Worm (Caenorhabditis elegans) whole organism, L1 larva: Measurements from ENCODE around the gene oac-41.

Source experiments
- aha-1 ChIP-seq: fragments of 150-350 bp; optimal IDR thresholded peaks from 2 replicates; lab custom pipeline; 2014; ENCODE audit warnings: missing biosample characterization, missing genetic modification characterization
- alr-1 ChIP-seq: fragments of 200-800 bp; sonication (Bioruptor generic); optimal IDR thresholded peaks from 2 replicates; lab custom pipeline; 2018; ENCODE audit warnings: borderline replicate concordance, mild to moderate bottlenecking, missing genetic modification characterization, missing compliant biosample characterization
- ama-1 ChIP-seq: fragments of 150-350 bp; optimal IDR thresholded peaks from 2 replicates; lab custom pipeline; 2014
- blmp-1 ChIP-seq: fragments of 150-350 bp; optimal IDR thresholded peaks from 2 replicates; lab custom pipeline; 2014; ENCODE audit warnings: missing biosample characterization, missing genetic modification characterization
- ceh-63 ChIP-seq: fragments of 200-800 bp; sonication (Bioruptor generic); optimal IDR thresholded peaks from 2 replicates; lab custom pipeline; 2018; ENCODE audit warnings: mild to moderate bottlenecking, missing genetic modification characterization, missing compliant biosample characterization
- ceh-8 ChIP-seq: fragments of 200-800 bp; sonication (Bioruptor generic); optimal IDR thresholded peaks from 2 replicates; lab custom pipeline; 2018; ENCODE audit warnings: mild to moderate bottlenecking, missing genetic modification characterization, moderate library complexity, missing compliant biosample characterization
- dsc-1 ChIP-seq: sonication (generic microtip); optimal IDR thresholded peaks from 2 replicates; lab custom pipeline; 2016; ENCODE audit warnings: mild to moderate bottlenecking, missing genetic modification characterization, missing compliant biosample characterization
- egl-13 ChIP-seq: sonication (generic microtip); optimal IDR thresholded peaks from 2 replicates; lab custom pipeline; 2016; ENCODE audit warnings: missing genotype, missing genetic modification reagents, missing genetic modification characterization, missing compliant biosample characterization
- egl-27 ChIP-seq, 2 experiments: fragments of 150-350 bp in 1 of 2; sonication (generic microtip); optimal IDR thresholded peaks; 3 replicates each; lab custom pipeline; 2017 to 2018; ENCODE audit warnings: missing biosample characterization in 2 of 2, missing genetic modification characterization in 2 of 2, missing genetic modification reagents in 2 of 2
- elt-3 ChIP-seq, 6 experiments: fragments of 150-350 bp in 1 of 6; sonication (generic microtip); optimal IDR thresholded peaks; 2 replicates each; lab custom pipeline; 2017 to 2018; ENCODE audit warnings: missing biosample characterization in 6 of 6, missing genetic modification characterization in 6 of 6, inconsistent platforms in 1 of 6
- ets-5 ChIP-seq: fragments of 200-800 bp; sonication (Bioruptor generic); IDR thresholded peaks from 2 replicates; pipeline ENCODE4 v1.3.6; 2022; ENCODE audit warnings: missing genetic modification characterization, missing compliant biosample characterization
- fkh-8 ChIP-seq: sonication (generic microtip); optimal IDR thresholded peaks from 2 replicates; lab custom pipeline; 2016; ENCODE audit warnings: mild to moderate bottlenecking, missing genetic modification characterization, missing compliant biosample characterization
- hlh-4 ChIP-seq: sonication (generic microtip); optimal IDR thresholded peaks from 2 replicates; lab custom pipeline; 2016; ENCODE audit warnings: mild to moderate bottlenecking, missing genetic modification characterization, missing compliant biosample characterization
- hpl-2 ChIP-seq: fragments of 150-350 bp; optimal IDR thresholded peaks from 2 replicates; lab custom pipeline; 2014; ENCODE audit warnings: missing biosample characterization, missing genetic modification reagents, missing genetic modification characterization
- irx-1 ChIP-seq: sonication (generic microtip); optimal IDR thresholded peaks from 2 replicates; lab custom pipeline; 2016; ENCODE audit warnings: missing genetic modification characterization, missing compliant biosample characterization
- jun-1 ChIP-seq: fragments of 150-350 bp; optimal IDR thresholded peaks from 2 replicates; lab custom pipeline; 2014; ENCODE audit warnings: missing biosample characterization, missing genetic modification reagents, missing genetic modification characterization
- lin-14 ChIP-seq: fragments of 200-800 bp; sonication (Bioruptor generic); optimal IDR thresholded peaks from 2 replicates; lab custom pipeline; 2018; ENCODE audit warnings: mild to moderate bottlenecking, missing genetic modification characterization, moderate library complexity, missing compliant biosample characterization
- lsy-2 ChIP-seq, 2 experiments: fragments of 150-350 bp; optimal IDR thresholded peaks; 2 replicates each; lab custom pipeline; 2014; ENCODE audit warnings: missing biosample characterization in 2 of 2, missing genetic modification characterization in 2 of 2
- mdl-1 ChIP-seq, 2 experiments: fragments of 150-350 bp; optimal IDR thresholded peaks; 2 replicates each; lab custom pipeline; 2014 to 2017; ENCODE audit warnings: missing biosample characterization in 2 of 2, missing genetic modification characterization in 2 of 2, inconsistent platforms in 1 of 2
- mef-2 ChIP-seq: fragments of 150-350 bp; optimal IDR thresholded peaks from 2 replicates; lab custom pipeline; 2014; ENCODE audit warnings: missing biosample characterization, missing genetic modification characterization
- nhr-11 ChIP-seq: fragments of 150-350 bp; optimal IDR thresholded peaks from 2 replicates; lab custom pipeline; 2014; ENCODE audit warnings: missing biosample characterization, missing genetic modification characterization
- nhr-19 ChIP-seq: fragments of 200-800 bp; sonication (Bioruptor generic); conservative IDR thresholded peaks from 2 replicates; pipeline ENCODE4 v1.3.6; 2022; ENCODE audit warnings: missing genetic modification characterization, missing compliant biosample characterization
- nhr-47 ChIP-seq: sonication (generic microtip); optimal IDR thresholded peaks from 2 replicates; lab custom pipeline; 2016; ENCODE audit warnings: mild to moderate bottlenecking, missing genetic modification characterization, moderate library complexity, missing compliant biosample characterization
- nhr-71 ChIP-seq: sonication (generic microtip); optimal IDR thresholded peaks from 2 replicates; lab custom pipeline; 2016; ENCODE audit warnings: mild to moderate bottlenecking, missing genetic modification characterization, moderate library complexity, missing compliant biosample characterization
- nhr-76 ChIP-seq: sonication (generic microtip); optimal IDR thresholded peaks from 2 replicates; lab custom pipeline; 2017; ENCODE audit warnings: missing biosample characterization, missing genetic modification characterization
- nhr-77 ChIP-seq: fragments of 150-350 bp; optimal IDR thresholded peaks from 2 replicates; lab custom pipeline; 2014; ENCODE audit warnings: missing biosample characterization, missing genetic modification characterization
- nhr-84 ChIP-seq: sonication (generic microtip); optimal IDR thresholded peaks from 2 replicates; lab custom pipeline; 2017; ENCODE audit warnings: missing biosample characterization, missing genetic modification characterization
- nhr-85 ChIP-seq: sonication (generic microtip); peaks from one replicate; lab custom pipeline; 2016; ENCODE audit warnings: missing genetic modification characterization, inconsistent platforms, missing compliant biosample characterization
- pax-3 ChIP-seq: fragments of 200-800 bp; sonication (Bioruptor generic); optimal IDR thresholded peaks from 2 replicates; lab custom pipeline; 2018; ENCODE audit warnings: mild to moderate bottlenecking, missing genetic modification characterization, moderate library complexity, missing compliant biosample characterization
- skn-1 ChIP-seq: fragments of 150-350 bp; optimal IDR thresholded peaks from 2 replicates; lab custom pipeline; 2014; ENCODE audit warnings: missing biosample characterization, missing genetic modification characterization
- snpc-4 ChIP-seq: fragments of 150-350 bp; optimal IDR thresholded peaks from 2 replicates; lab custom pipeline; 2014; ENCODE audit warnings: missing biosample characterization, missing genetic modification characterization
- sox-4 ChIP-seq: sonication (generic microtip); optimal IDR thresholded peaks from 2 replicates; lab custom pipeline; 2016; ENCODE audit warnings: missing genetic modification characterization, missing compliant biosample characterization
- unc-130 ChIP-seq: fragments of 150-350 bp; optimal IDR thresholded peaks from 2 replicates; lab custom pipeline; 2017; ENCODE audit warnings: missing biosample characterization, missing genetic modification characterization, inconsistent platforms
- vab-15 ChIP-seq: sonication (generic microtip); optimal IDR thresholded peaks from 2 replicates; lab custom pipeline; 2017; ENCODE audit warnings: missing genotype, mild to moderate bottlenecking, missing genetic modification characterization, missing compliant biosample characterization
- xbp-1 ChIP-seq: sonication (generic microtip); optimal IDR thresholded peaks from 2 replicates; lab custom pipeline; 2016; ENCODE audit warnings: missing genetic modification characterization, missing compliant biosample characterization
- zip-4 ChIP-seq: fragments of 200-800 bp; sonication (Bioruptor generic); optimal IDR thresholded peaks from 2 replicates; lab custom pipeline; 2018; ENCODE audit warnings: mild to moderate bottlenecking, missing genetic modification characterization, moderate library complexity, missing compliant biosample characterization
- ztf-11 ChIP-seq, 2 experiments: sonication (generic microtip); optimal IDR thresholded peaks; 2 replicates each; lab custom pipeline; 2016 to 2017; ENCODE audit warnings: missing genetic modification characterization in 2 of 2, missing biosample characterization in 1 of 2, missing compliant biosample characterization in 1 of 2

Gene oac-41

ce11 chrV:9047555-9048049, 25.6 kb upstream of the oac-41 start, which contains the start of gene C25E10.17:
TSS of gene C25E10.17 (minus strand) at chrV:9047605.
- no peak for TF ChIP-seq lsy-2 (tag; optimal IDR thresholded peaks at IDR 0.05; lab: Kevin White, UChicago)
- peak; percentile 67 for TF ChIP-seq dsc-1 (tag; lab: Kevin White, UChicago)
- TF ChIP-seq fkh-8 (tag; lab: Kevin White, UChicago) = peak; percentile 89
- TF ChIP-seq hlh-4 (tag; lab: Kevin White, UChicago) = no peak
- no peak for TF ChIP-seq mdl-1 (tag; optimal IDR thresholded peaks at IDR 0.05; lab: Kevin White, UChicago)
- peak; percentile 43 for TF ChIP-seq nhr-47 (tag; lab: Kevin White, UChicago)
- TF ChIP-seq vab-15 (tag; lab: Kevin White, UChicago) = no peak
- peak; percentile 37 for TF ChIP-seq nhr-11 (tag; lab: Kevin White, UChicago)
- TF ChIP-seq nhr-71 (tag; lab: Kevin White, UChicago) = peak; percentile 42
- peak; percentile 44 for TF ChIP-seq pax-3 (tag; lab: Kevin White, UChicago)
- peak; percentile 13 for TF ChIP-seq lin-14 (GFP tag; lab: Kevin White, UChicago)
- TF ChIP-seq egl-27 (tag; optimal IDR thresholded peaks at IDR 0.05; lab: Kevin White, UChicago) = no peak
- no peak for TF ChIP-seq xbp-1 (tag; lab: Kevin White, UChicago)
- TF ChIP-seq snpc-4 (tag; lab: Kevin White, UChicago) = no peak
- peak; percentile 58 for TF ChIP-seq sox-4 (tag; lab: Kevin White, UChicago)

ce11 chrV:9044871-9045270, 22.9 kb upstream of the oac-41 start, which contains the start of gene nhr-30:
TSS of gene nhr-30 (plus strand) at chrV:9045171.
- TF ChIP-seq irx-1 (tag; lab: Kevin White, UChicago) (no peak), pax-3 (tag; lab: Kevin White, UChicago) (no peak), xbp-1 (tag; lab: Kevin White, UChicago) (no peak), elt-3 (tag; optimal IDR thresholded peaks at IDR 0.05; lab: Kevin White, UChicago) (no peak), nhr-76 (no peak), sox-4 (tag; lab: Kevin White, UChicago) (no peak), nhr-47 (tag; lab: Kevin White, UChicago) (no peak), ceh-63 (GFP tag; lab: Kevin White, UChicago) (no peak), ceh-8 (GFP tag; lab: Kevin White, UChicago) (no peak), ets-5 (GFP tag; lab: Robert Waterston, UW) (no peak), nhr-85 (tag; lab: Kevin White, UChicago) (no peak), zip-4 (GFP tag; lab: Kevin White, UChicago) (no peak), nhr-77 (no peak), mef-2 (tag; lab: Kevin White, UChicago) (no peak), unc-130 (tag; lab: Kevin White, UChicago) (no peak), fkh-8 (tag; lab: Kevin White, UChicago) (no peak)

ce11 chrV:9041030-9041429, 19.1 kb upstream of the oac-41 start, which contains the start of gene cyp-33B1:
TSS of gene cyp-33B1 (plus strand) at chrV:9041330.
- no peak for TF ChIP-seq irx-1 (tag; lab: Kevin White, UChicago)
- no peak for TF ChIP-seq nhr-85 (tag; lab: Kevin White, UChicago)
- TF ChIP-seq nhr-19 (GFP tag; lab: Robert Waterston, UW) = no peak
- TF ChIP-seq ztf-11 (tag; optimal IDR thresholded peaks at IDR 0.05; lab: Kevin White, UChicago) = no peak
- no peak for TF ChIP-seq sox-4 (tag; lab: Kevin White, UChicago)
- no peak for TF ChIP-seq egl-13 (tag; lab: Kevin White, UChicago)
- no peak for TF ChIP-seq nhr-84
- TF ChIP-seq nhr-47 (tag; lab: Kevin White, UChicago) = no peak
- TF ChIP-seq aha-1 (tag; lab: Kevin White, UChicago) = no peak
- TF ChIP-seq skn-1 (tag; lab: Kevin White, UChicago) = no peak
- TF ChIP-seq jun-1 (tag; lab: Kevin White, UChicago) = no peak
- TF ChIP-seq hpl-2 (GFP tag; lab: Kevin White, UChicago) = no peak
- no peak for TF ChIP-seq ceh-63 (GFP tag; lab: Kevin White, UChicago)
- TF ChIP-seq ets-5 (GFP tag; lab: Robert Waterston, UW) = no peak
- TF ChIP-seq alr-1 (tag; lab: Kevin White, UChicago) = no peak
- TF ChIP-seq ama-1 = no peak
- no peak for TF ChIP-seq mdl-1 (tag; optimal IDR thresholded peaks at IDR 0.05; lab: Kevin White, UChicago)
- no peak for TF ChIP-seq blmp-1
